Fruit fly (Drosophila melanogaster) whole organism, embryonic: ENCODE results near the gene CG4660.
A peak's percentile ranks its signal among the peaks of the same experiment; 100 is the strongest.

Experiments used
- Adf1 ChIP-seq: fragments of 200-800 bp; sonication (Bioruptor generic); IDR thresholded peaks from 2 replicates; pipeline ENCODE4 v1.3.6; 2022; ENCODE audit warnings: missing biosample characterization, missing genetic modification characterization
- BEAF-32 ChIP-seq: fragments of 200-800 bp; sonication (Bioruptor generic); optimal IDR thresholded peaks from 3 replicates; lab custom pipeline; 2017; ENCODE audit warnings: missing biosample characterization, missing genetic modification characterization, mild to moderate bottlenecking, moderate library complexity, missing genetic modification reagents
- Bdp1 ChIP-seq: fragments of 200-800 bp; sonication (Bioruptor generic); optimal IDR thresholded peaks from 3 replicates; lab custom pipeline; 2016; ENCODE audit warnings: missing biosample characterization, missing genetic modification characterization
- BtbVII ChIP-seq: fragments of 200-800 bp; sonication (Bioruptor generic); optimal IDR thresholded peaks from 3 replicates; lab custom pipeline; 2017; ENCODE audit warnings: missing biosample characterization, mild to moderate bottlenecking, missing genetic modification characterization
- CG11093 ChIP-seq: fragments of 200-800 bp; sonication (Bioruptor generic); IDR thresholded peaks from 3 replicates; pipeline ENCODE4 v1.3.6; 2022; ENCODE audit warnings: missing biosample characterization, missing genetic modification characterization
- CG1233 ChIP-seq: fragments of 200-800 bp; sonication (Bioruptor generic); optimal IDR thresholded peaks from 4 replicates; lab custom pipeline; 2018; ENCODE audit warnings: missing biosample characterization, mild to moderate bottlenecking, missing genetic modification characterization
- CG12942 ChIP-seq: fragments of 200-800 bp; sonication (Bioruptor generic); optimal IDR thresholded peaks from 3 replicates; lab custom pipeline; 2016; ENCODE audit warnings: missing biosample characterization, missing genetic modification characterization
- CG13296 ChIP-seq: fragments of 200-800 bp; sonication (Bioruptor generic); optimal IDR thresholded peaks from 3 replicates; lab custom pipeline; 2018; ENCODE audit warnings: missing biosample characterization, mild to moderate bottlenecking, missing genetic modification characterization
- CG13424 ChIP-seq: fragments of 200-800 bp; sonication (Bioruptor generic); optimal IDR thresholded peaks from 2 replicates; lab custom pipeline; 2019; ENCODE audit warnings: missing biosample characterization, mild to moderate bottlenecking, missing genetic modification characterization, moderate library complexity
- CG14050 ChIP-seq: fragments of 200-800 bp; sonication (Bioruptor generic); IDR thresholded peaks from 3 replicates; pipeline ENCODE4 v1.3.6; 2022; ENCODE audit warnings: missing biosample characterization, missing genetic modification characterization
- CG14441 ChIP-seq: fragments of 200-800 bp; sonication (Bioruptor generic); IDR thresholded peaks from 2 replicates; pipeline ENCODE4 v1.3.6; 2022; ENCODE audit warnings: missing biosample characterization, missing genetic modification characterization
- CG16863 ChIP-seq: fragments of 200-800 bp; sonication (Bioruptor generic); optimal IDR thresholded peaks from 3 replicates; lab custom pipeline; 2016; ENCODE audit warnings: missing biosample characterization, missing genetic modification characterization
- CG17186 ChIP-seq: fragments of 200-800 bp; sonication (Bioruptor generic); optimal IDR thresholded peaks from 3 replicates; lab custom pipeline; 2017; ENCODE audit warnings: missing biosample characterization, missing genetic modification reagents, missing genetic modification characterization
- CG17361 ChIP-seq: fragments of 200-800 bp; sonication (Bioruptor generic); IDR thresholded peaks from 3 replicates; pipeline ENCODE4 v1.3.6; 2022; ENCODE audit warnings: missing biosample characterization, missing genetic modification characterization
- CG18599 ChIP-seq: fragments of 200-800 bp; sonication (Bioruptor generic); optimal IDR thresholded peaks from 3 replicates; lab custom pipeline; 2017; ENCODE audit warnings: missing biosample characterization, missing genetic modification characterization, mild to moderate bottlenecking, moderate library complexity, missing genetic modification reagents
- CG30020 ChIP-seq: fragments of 200-800 bp; optimal IDR thresholded peaks from 2 replicates; lab custom pipeline; 2019; ENCODE audit warnings: missing biosample characterization, mild to moderate bottlenecking, missing genetic modification characterization, moderate library complexity
- CG31388 ChIP-seq: fragments of 200-800 bp; sonication (Bioruptor generic); optimal IDR thresholded peaks from 2 replicates; lab custom pipeline; 2016; ENCODE audit warnings: missing biosample characterization, missing genetic modification characterization
- CG32532 ChIP-seq: fragments of 200-800 bp; sonication (Bioruptor generic); IDR thresholded peaks from 2 replicates; pipeline ENCODE4 v1.3.6; 2022; ENCODE audit warnings: missing biosample characterization, missing genetic modification characterization
- CG4617 ChIP-seq: fragments of 200-800 bp; sonication (Bioruptor generic); optimal IDR thresholded peaks from 3 replicates; lab custom pipeline; 2016; ENCODE audit warnings: missing biosample characterization, missing genetic modification characterization, borderline replicate concordance
- CG4730 ChIP-seq: fragments of 200-800 bp; sonication (Bioruptor generic); IDR thresholded peaks from 2 replicates; pipeline ENCODE4 v1.3.6; 2022; ENCODE audit warnings: missing biosample characterization, missing genetic modification characterization
- CG6272 ChIP-seq: fragments of 200-800 bp; sonication (Bioruptor generic); IDR thresholded peaks from 2 replicates; pipeline ENCODE4 v1.3.6; 2022; ENCODE audit warnings: missing biosample characterization, missing genetic modification characterization
- CG8478 ChIP-seq: fragments of >200 bp; optimal IDR thresholded peaks from 2 replicates; lab custom pipeline; 2018
- CG9609 ChIP-seq: fragments of 200-800 bp; sonication (Bioruptor generic); optimal IDR thresholded peaks from 3 replicates; lab custom pipeline; 2016; ENCODE audit warnings: missing biosample characterization, missing genetic modification characterization
- Chrac-16 ChIP-seq: fragments of 200-800 bp; sonication (Bioruptor generic); optimal IDR thresholded peaks from 3 replicates; lab custom pipeline; 2016; ENCODE audit warnings: missing biosample characterization, missing genetic modification characterization
- E2f2 ChIP-seq: fragments of 200-800 bp; sonication (Bioruptor generic); IDR thresholded peaks from 2 replicates; pipeline ENCODE4 v1.3.6; 2022; ENCODE audit warnings: missing biosample characterization, missing genetic modification characterization
- ERR ChIP-seq: fragments of 200-800 bp; sonication (Bioruptor generic); optimal IDR thresholded peaks from 2 replicates; lab custom pipeline; 2016; ENCODE audit warnings: missing biosample characterization, missing genetic modification characterization
- Gsc ChIP-seq: fragments of 200-800 bp; sonication (Bioruptor generic); IDR thresholded peaks from 2 replicates; pipeline ENCODE4 v1.3.6; 2022; ENCODE audit warnings: missing biosample characterization, missing genetic modification characterization
- HHEX ChIP-seq: fragments of 200-800 bp; sonication (Bioruptor generic); optimal IDR thresholded peaks from 3 replicates; lab custom pipeline; 2017; ENCODE audit warnings: missing biosample characterization, mild to moderate bottlenecking, missing genetic modification characterization, missing genetic modification reagents
- Lpt ChIP-seq: fragments of >200 bp; optimal IDR thresholded peaks from 2 replicates; lab custom pipeline; 2018; ENCODE audit warnings: missing biosample characterization, missing genetic modification characterization
- Med ChIP-seq: fragments of 200-800 bp; sonication (Bioruptor generic); peaks from one replicate; lab custom pipeline; 2016; ENCODE audit warnings: missing biosample characterization, missing genetic modification characterization, mild to moderate bottlenecking, inconsistent platforms, moderate library complexity
- Mes4 ChIP-seq: fragments of 200-800 bp; sonication (Bioruptor generic); optimal IDR thresholded peaks from 2 replicates; lab custom pipeline; 2016; ENCODE audit warnings: missing biosample characterization, missing genetic modification characterization
- NC2β ChIP-seq: fragments of 200-800 bp; sonication (Bioruptor generic); optimal IDR thresholded peaks from 2 replicates; lab custom pipeline; 2016; ENCODE audit warnings: missing biosample characterization, missing genetic modification characterization
- Ptx1 ChIP-seq: fragments of 200-800 bp; sonication (Bioruptor generic); IDR thresholded peaks from 2 replicates; pipeline ENCODE4 v1.3.6; 2022; ENCODE audit warnings: missing biosample characterization, missing genetic modification characterization
- Ssrp ChIP-seq: fragments of 200-800 bp; sonication (Bioruptor generic); optimal IDR thresholded peaks from 2 replicates; lab custom pipeline; 2018; ENCODE audit warnings: missing biosample characterization, mild to moderate bottlenecking, missing genetic modification characterization, moderate library complexity
- Xbp1 ChIP-seq: fragments of 200-800 bp; sonication (Bioruptor generic); optimal IDR thresholded peaks from 3 replicates; lab custom pipeline; 2016; ENCODE audit warnings: missing biosample characterization, mild to moderate bottlenecking, missing genetic modification characterization
- ci ChIP-seq: fragments of 200-800 bp; sonication (Bioruptor generic); IDR thresholded peaks from 3 replicates; pipeline ENCODE4 v1.3.6; 2022; ENCODE audit warnings: missing biosample characterization, missing genetic modification characterization
- eve ChIP-seq, 2 experiments: fragments of >200 bp; optimal IDR thresholded peaks; 2 replicates each; lab custom pipeline; 2017; ENCODE audit warnings: missing biosample characterization in 2 of 2, missing genetic modification characterization in 2 of 2
- jing ChIP-seq: fragments of 200-800 bp; sonication (Bioruptor generic); optimal IDR thresholded peaks from 2 replicates; lab custom pipeline; 2018; ENCODE audit warnings: missing biosample characterization, mild to moderate bottlenecking, missing genetic modification characterization
- ken ChIP-seq: fragments of 200-800 bp; sonication (Bioruptor generic); IDR thresholded peaks from 3 replicates; pipeline ENCODE4 v1.3.6; 2022; ENCODE audit warnings: missing biosample characterization, missing genetic modification characterization
- luna ChIP-seq: fragments of 200-800 bp; sonication (Bioruptor generic); optimal IDR thresholded peaks from 2 replicates; lab custom pipeline; 2016; ENCODE audit warnings: missing biosample characterization, missing genetic modification characterization
- prd ChIP-seq, 3 experiments: fragments of >200 bp in 2 of 3; fragments of 200-800 bp in 1 of 3; sonication (Bioruptor generic) in 1 of 3; optimal IDR thresholded peaks in 2 of 3; IDR thresholded peaks in 1 of 3; 2 replicates in 2 of 3; 3 replicates in 1 of 3; pipeline versions ENCODE4 v1.3.6 to Lab custom; 2017 to 2022; ENCODE audit warnings: missing biosample characterization in 1 of 3, missing genetic modification characterization in 1 of 3
- pum ChIP-seq: fragments of 200-800 bp; sonication (Bioruptor generic); optimal IDR thresholded peaks from 2 replicates; lab custom pipeline; 2016; ENCODE audit warnings: missing biosample characterization, missing genetic modification characterization
- ro ChIP-seq: fragments of 200-800 bp; sonication (Bioruptor generic); IDR thresholded peaks from 2 replicates; pipeline ENCODE4 v1.3.6; 2022; ENCODE audit warnings: missing biosample characterization, missing genetic modification characterization
- row ChIP-seq: fragments of 200-800 bp; sonication (Bioruptor generic); IDR thresholded peaks from 3 replicates; pipeline ENCODE4 v1.3.6; 2022; ENCODE audit warnings: missing biosample characterization, missing genetic modification characterization
- slbo ChIP-seq: fragments of 200-800 bp; sonication (Bioruptor generic); IDR thresholded peaks from 2 replicates; pipeline ENCODE4 v1.3.6; 2022; ENCODE audit warnings: missing biosample characterization, missing genetic modification characterization
- ssp ChIP-seq: fragments of 200-800 bp; sonication (Bioruptor generic); IDR thresholded peaks from 2 replicates; pipeline ENCODE4 v1.3.6; 2022; ENCODE audit warnings: missing biosample characterization, missing genetic modification characterization
- tio ChIP-seq: fragments of 200-800 bp; sonication (Bioruptor generic); optimal IDR thresholded peaks from 2 replicates; lab custom pipeline; 2017; ENCODE audit warnings: missing biosample characterization, missing genetic modification characterization, inconsistent platforms
- tll ChIP-seq, 2 experiments: fragments of 200-800 bp in 1 of 2; fragments of >200 bp in 1 of 2; sonication (Bioruptor generic) in 1 of 2; optimal IDR thresholded peaks; 2 replicates each; lab custom pipeline; 2017 to 2019; ENCODE audit warnings: missing biosample characterization in 2 of 2, missing genetic modification characterization in 2 of 2, mild to moderate bottlenecking in 1 of 2, moderate library complexity in 1 of 2
- z ChIP-seq: fragments of 200-800 bp; sonication (Bioruptor generic); IDR thresholded peaks from 3 replicates; pipeline ENCODE4 v1.3.6; 2022; ENCODE audit warnings: missing biosample characterization, missing genetic modification characterization
- zf30C ChIP-seq: fragments of 200-800 bp; sonication (Bioruptor generic); optimal IDR thresholded peaks from 3 replicates; lab custom pipeline; 2018; ENCODE audit warnings: missing biosample characterization, mild to moderate bottlenecking, missing genetic modification characterization
- zfh1 ChIP-seq: fragments of 200-800 bp; sonication (Bioruptor generic); IDR thresholded peaks from 3 replicates; pipeline ENCODE4 v1.3.6; 2022; ENCODE audit warnings: missing biosample characterization, missing genetic modification characterization

The CG4660 gene

dm6 chrX:6031692-6032091 lies 49.5 kb downstream of the CG4660 start (continued):
- TF ChIP-seq zf30C (GFP tag; lab: Kevin White, UChicago) (peak; percentile 81), CG32532 (GFP tag; lab: Robert Waterston, UW) (peak; percentile 73), E2f2 (GFP tag; lab: Robert Waterston, UW) (peak; percentile 32; the same call in 1 of the 2 replicates), CG4617 (GFP tag; lab: Kevin White, UChicago) (no peak), Chrac-16 (GFP tag; lab: Kevin White, UChicago) (peak; percentile 77), pum (peak; percentile 76), ken (peak; percentile 84), ci (GFP tag; lab: Robert Waterston, UW) (peak; percentile 92), CG8478 (no peak), CG18599 (peak; percentile 90), Bdp1 (peak; percentile 56), CG4730 (GFP tag; lab: Robert Waterston, UW) (0 out of 2 replicates have a peak, but pooled peaks have one; percentile 51), CG14441 (GFP tag; lab: Robert Waterston, UW) (peak; percentile 72), CG11093 (peak; percentile 59; the same call in 2 of the 3 replicates), Adf1 (peak; percentile 27; the same call in 1 of the 2 replicates), BEAF-32 (GFP tag; lab: Kevin White, UChicago) (no peak), zfh1 (GFP tag; lab: Robert Waterston, UW) (peak; percentile 85), CG1233 (GFP tag; lab: Kevin White, UChicago) (peak; percentile 74), CG12942 (GFP tag; lab: Kevin White, UChicago) (peak; percentile 56), Ssrp (tag; lab: Kevin White, UChicago) (peak; percentile 75), NC2β (GFP tag; lab: Kevin White, UChicago) (peak; percentile 74), tio (GFP tag; lab: Kevin White, UChicago) (peak; percentile 66), tll (GFP tag; optimal IDR thresholded peaks at IDR 0.05; lab: Kevin White, UChicago) (no peak), BtbVII (GFP tag; lab: Kevin White, UChicago) (peak; percentile 56), HHEX (GFP tag; lab: Kevin White, UChicago) (peak; percentile 69), CG30020 (tag; lab: Kevin White, UChicago) (peak; percentile 18), luna (GFP tag; lab: Kevin White, UChicago) (no peak), Ptx1 (GFP tag; lab: Robert Waterston, UW) (peak; percentile 80), row (peak; percentile 88), CG16863 (GFP tag; lab: Kevin White, UChicago) (peak; percentile 88), Gsc (GFP tag; lab: Robert Waterston, UW) (peak; percentile 37; the same call in 1 of the 2 replicates), CG13296 (GFP tag; lab: Kevin White, UChicago) (peak; percentile 73), CG6272 (GFP tag; lab: Robert Waterston, UW) (peak; percentile 66; the same call in 1 of the 2 replicates), CG31388 (peak; percentile 25), CG17361 (GFP tag; lab: Robert Waterston, UW) (peak; percentile 78), eve (GFP tag; optimal IDR thresholded peaks at IDR 0.05; lab: Kevin White, UChicago) (peak in 1 of 2 experiments; percentile 92), CG9609 (GFP tag; lab: Kevin White, UChicago) (peak; percentile 71), jing (peak; percentile 72), ssp (peak; percentile 68), CG14050 (GFP tag; lab: Robert Waterston, UW) (peak; percentile 56), ro (GFP tag; lab: Robert Waterston, UW) (no peak), prd (optimal IDR thresholded peaks at IDR 0.05; lab: Kevin White, UChicago) (no peak), prd (GFP tag; IDR thresholded peaks at IDR 0.05; lab: Robert Waterston, UW) (peak; percentile 89), Lpt (GFP tag; lab: Kevin White, UChicago) (no peak), CG13424 (tag; lab: Kevin White, UChicago) (peak; percentile 86), z (GFP tag; lab: Robert Waterston, UW) (no peak; the same call in 2 of the 3 replicates), Med (GFP tag; lab: Kevin White, UChicago) (peak; percentile 92), Mes4 (GFP tag; lab: Kevin White, UChicago) (peak; percentile 56), slbo (GFP tag; lab: Robert Waterston, UW) (peak; percentile 82), CG17186 (no peak), ERR (GFP tag; lab: Kevin White, UChicago) (peak; percentile 51), Xbp1 (GFP tag; lab: Kevin White, UChicago) (peak; percentile 77)
